Worm (Caenorhabditis elegans) whole organism, mixed stage, embryonic: ENCODE results near the gene srx-88.

Source experiments
- M03D4.4 ChIP-seq: sonication (generic microtip); optimal IDR thresholded peaks from 2 replicates; lab custom pipeline; 2017; ENCODE audit warnings: mild to moderate bottlenecking, missing genetic modification characterization, missing compliant biosample characterization
- blmp-1 ChIP-seq: fragments of 150-350 bp; optimal IDR thresholded peaks from 2 replicates; lab custom pipeline; 2014; ENCODE audit warnings: missing biosample characterization, missing genetic modification characterization
- ceh-39 ChIP-seq: fragments of 150-350 bp; optimal IDR thresholded peaks from 2 replicates; lab custom pipeline; 2014; ENCODE audit warnings: missing biosample characterization, missing genetic modification characterization
- elt-1 ChIP-seq: sonication (generic microtip); optimal IDR thresholded peaks from 2 replicates; lab custom pipeline; 2017; ENCODE audit warnings: missing genetic modification characterization, mild to moderate bottlenecking, missing compliant biosample characterization, antibody characterized with exemption, moderate library complexity, borderline replicate concordance; ENCODE audit not compliant: insufficient read depth
- elt-3 ChIP-seq: fragments of 150-350 bp; optimal IDR thresholded peaks from 2 replicates; lab custom pipeline; 2014; ENCODE audit warnings: missing biosample characterization, missing genetic modification characterization
- hlh-1 ChIP-seq: fragments of 150-350 bp; optimal IDR thresholded peaks from 2 replicates; lab custom pipeline; 2014; ENCODE audit warnings: missing biosample characterization, missing genetic modification reagents, missing genetic modification characterization
- lin-13 ChIP-seq: fragments of 150-350 bp; optimal IDR thresholded peaks from 2 replicates; lab custom pipeline; 2014; ENCODE audit warnings: missing biosample characterization, missing genetic modification characterization
- mab-5 ChIP-seq: fragments of 150-350 bp; optimal IDR thresholded peaks from 2 replicates; lab custom pipeline; 2014; ENCODE audit warnings: missing biosample characterization, missing genetic modification characterization
- nhr-12 ChIP-seq: fragments of 150-350 bp; optimal IDR thresholded peaks from 2 replicates; lab custom pipeline; 2014; ENCODE audit warnings: missing biosample characterization, missing genetic modification characterization
- unc-39 ChIP-seq: fragments of 150-350 bp; optimal IDR thresholded peaks from 2 replicates; lab custom pipeline; 2014; ENCODE audit warnings: missing biosample characterization, missing genetic modification characterization
- zip-8 ChIP-seq: fragments of 150-350 bp; optimal IDR thresholded peaks from 2 replicates; lab custom pipeline; 2014; ENCODE audit warnings: missing biosample characterization, missing genetic modification characterization

ce11 chrV:11616813-11617212 lies 33.5 kb downstream of the srx-88 start:
- TF ChIP-seq mab-5 (tag; lab: Kevin White, UChicago) (no peak), nhr-12 (tag; lab: Kevin White, UChicago) (no peak), lin-13 (tag; lab: Kevin White, UChicago) (no peak), hlh-1 (tag; lab: Kevin White, UChicago) (no peak), M03D4.4 (no peak), zip-8 (tag; lab: Kevin White, UChicago) (no peak), elt-3 (tag; lab: Kevin White, UChicago) (no peak), unc-39 (tag; lab: Kevin White, UChicago) (no peak), blmp-1 (tag; lab: Kevin White, UChicago) (no peak), elt-1 (tag; lab: Kevin White, UChicago) (no peak), ceh-39 (no peak)
